Fruit fly (Drosophila melanogaster): ENCODE results near the gene CG7484.

dm6 chr3L:17667642-17668362 is 13.4 kb downstream of the CG7484 start:
- no peak for TF ChIP-seq CG8478 (optimal IDR thresholded peaks at IDR 0.05)
- TF ChIP-seq psq (optimal IDR thresholded peaks at IDR 0.05) = no peak
- no peak for TF ChIP-seq EcR (GFP tag; optimal IDR thresholded peaks at IDR 0.05)
- TF ChIP-seq pan (optimal IDR thresholded peaks at IDR 0.05) = no peak
- no peak for TF ChIP-seq usp (GFP tag; optimal IDR thresholded peaks at IDR 0.05)
